Fruit fly (Drosophila melanogaster) whole organism, embryonic: Measurements from ENCODE around the gene CG7497.

Source experiments
- Aef1 ChIP-seq: fragments of 200-800 bp; sonication (Bioruptor generic); IDR thresholded peaks from 3 replicates; pipeline ENCODE4 v1.3.6; 2022; ENCODE audit warnings: missing biosample characterization, missing genetic modification characterization
- Bgb ChIP-seq: fragments of 200-800 bp; sonication (Bioruptor generic); IDR thresholded peaks from 2 replicates; pipeline ENCODE4 v1.3.6; 2022; ENCODE audit warnings: missing biosample characterization, missing genetic modification characterization; ENCODE audit not compliant: partially characterized antibody
- C15 ChIP-seq: fragments of 200-800 bp; sonication (Bioruptor generic); IDR thresholded peaks from 3 replicates; pipeline ENCODE4 v1.3.6; 2022; ENCODE audit warnings: missing biosample characterization, missing genetic modification characterization
- CG11093 ChIP-seq: fragments of 200-800 bp; sonication (Bioruptor generic); IDR thresholded peaks from 3 replicates; pipeline ENCODE4 v1.3.6; 2022; ENCODE audit warnings: missing biosample characterization, missing genetic modification characterization
- CG11560 ChIP-seq: fragments of 200-800 bp; sonication (Bioruptor generic); IDR thresholded peaks from 3 replicates; pipeline ENCODE4 v1.3.6; 2022; ENCODE audit warnings: missing biosample characterization, missing genetic modification characterization
- CG12219 ChIP-seq: fragments of 200-800 bp; sonication (Bioruptor generic); optimal IDR thresholded peaks from 3 replicates; lab custom pipeline; 2018; ENCODE audit warnings: missing biosample characterization, mild to moderate bottlenecking, missing genetic modification characterization
- CG1233 ChIP-seq: fragments of 200-800 bp; sonication (Bioruptor generic); optimal IDR thresholded peaks from 4 replicates; lab custom pipeline; 2018; ENCODE audit warnings: missing biosample characterization, mild to moderate bottlenecking, missing genetic modification characterization
- CG13123 ChIP-seq: fragments of 200-800 bp; sonication (Bioruptor generic); optimal IDR thresholded peaks from 2 replicates; lab custom pipeline; 2016; ENCODE audit warnings: missing biosample characterization, missing genetic modification characterization
- CG13296 ChIP-seq: fragments of 200-800 bp; sonication (Bioruptor generic); optimal IDR thresholded peaks from 3 replicates; lab custom pipeline; 2018; ENCODE audit warnings: missing biosample characterization, mild to moderate bottlenecking, missing genetic modification characterization
- CG14441 ChIP-seq: fragments of 200-800 bp; sonication (Bioruptor generic); IDR thresholded peaks from 2 replicates; pipeline ENCODE4 v1.3.6; 2022; ENCODE audit warnings: missing biosample characterization, missing genetic modification characterization
- CG15601 ChIP-seq: fragments of 200-800 bp; sonication (Bioruptor generic); optimal IDR thresholded peaks from 3 replicates; lab custom pipeline; 2019; ENCODE audit warnings: missing biosample characterization, mild to moderate bottlenecking, missing genetic modification characterization, moderate library complexity
- CG17359 ChIP-seq: fragments of 200-800 bp; sonication (Bioruptor generic); optimal IDR thresholded peaks from 3 replicates; lab custom pipeline; 2018; ENCODE audit warnings: missing biosample characterization, mild to moderate bottlenecking, missing genetic modification characterization, moderate library complexity
- CG18262 ChIP-seq: fragments of 200-800 bp; optimal IDR thresholded peaks from 3 replicates; lab custom pipeline; 2019; ENCODE audit warnings: missing biosample characterization, mild to moderate bottlenecking, missing genetic modification characterization, moderate library complexity
- CG18476 ChIP-seq: fragments of 200-800 bp; sonication (Bioruptor generic); optimal IDR thresholded peaks from 2 replicates; lab custom pipeline; 2016; ENCODE audit warnings: missing biosample characterization, mild to moderate bottlenecking, missing genetic modification characterization
- CG33213 ChIP-seq: fragments of 200-800 bp; sonication (Bioruptor generic); optimal IDR thresholded peaks from 3 replicates; lab custom pipeline; 2016; ENCODE audit warnings: missing biosample characterization, missing genetic modification characterization
- CG3838 ChIP-seq: fragments of 200-800 bp; sonication (Bioruptor generic); optimal IDR thresholded peaks from 3 replicates; lab custom pipeline; 2016; ENCODE audit warnings: missing biosample characterization, missing genetic modification characterization
- CG6683 ChIP-seq: fragments of 200-800 bp; sonication (Bioruptor generic); optimal IDR thresholded peaks from 2 replicates; lab custom pipeline; 2017; ENCODE audit warnings: missing biosample characterization, mild to moderate bottlenecking, missing genetic modification characterization, missing genetic modification reagents
- CG6765 ChIP-seq: fragments of 200-800 bp; sonication (Bioruptor generic); optimal IDR thresholded peaks from 3 replicates; lab custom pipeline; 2017; ENCODE audit warnings: missing biosample characterization, mild to moderate bottlenecking, missing genetic modification characterization
- CG6813 ChIP-seq: fragments of 200-800 bp; sonication (Bioruptor generic); optimal IDR thresholded peaks from 2 replicates; lab custom pipeline; 2017; ENCODE audit warnings: missing biosample characterization, missing genetic modification characterization, mild to moderate bottlenecking, moderate library complexity, missing genetic modification reagents
- CG7372 ChIP-seq: fragments of 200-800 bp; sonication (Bioruptor generic); IDR thresholded peaks from 2 replicates; pipeline ENCODE4 v1.3.6; 2022; ENCODE audit warnings: missing biosample characterization, missing genetic modification characterization
- CG7963 ChIP-seq: fragments of 200-800 bp; sonication (Bioruptor generic); IDR thresholded peaks from 3 replicates; pipeline ENCODE4 v1.3.6; 2022; ENCODE audit warnings: missing biosample characterization, missing genetic modification characterization; ENCODE audit not compliant: partially characterized antibody
- CG9215 ChIP-seq: fragments of 200-800 bp; sonication (Bioruptor generic); IDR thresholded peaks from 2 replicates; pipeline ENCODE4 v1.3.6; 2022; ENCODE audit warnings: missing biosample characterization, missing genetic modification characterization
- CrebB ChIP-seq: fragments of 200-800 bp; sonication (Bioruptor generic); optimal IDR thresholded peaks from 3 replicates; lab custom pipeline; 2018; ENCODE audit warnings: missing biosample characterization, mild to moderate bottlenecking, missing genetic modification characterization
- Dfd ChIP-seq, 2 experiments: fragments of >200 bp; optimal IDR thresholded peaks; 2 replicates each; lab custom pipeline; 2017; ENCODE audit warnings: missing biosample characterization in 2 of 2, missing genetic modification characterization in 2 of 2
- E2f2 ChIP-seq: fragments of 200-800 bp; sonication (Bioruptor generic); IDR thresholded peaks from 2 replicates; pipeline ENCODE4 v1.3.6; 2022; ENCODE audit warnings: missing biosample characterization, missing genetic modification characterization
- Elba2 ChIP-seq: fragments of 200-800 bp; sonication (Bioruptor generic); optimal IDR thresholded peaks from 3 replicates; lab custom pipeline; 2016; ENCODE audit warnings: missing biosample characterization, missing genetic modification characterization
- Fer3 ChIP-seq: fragments of 200-800 bp; sonication (Bioruptor generic); optimal IDR thresholded peaks from 2 replicates; lab custom pipeline; 2018; ENCODE audit warnings: missing biosample characterization, mild to moderate bottlenecking, missing genetic modification characterization, moderate library complexity
- Hr51 ChIP-seq, 2 experiments: fragments of 200-800 bp; sonication (Bioruptor generic); optimal IDR thresholded peaks; 2 replicates in 1 of 2; 3 replicates in 1 of 2; lab custom pipeline; 2016 to 2018; ENCODE audit warnings: missing biosample characterization in 2 of 2, missing genetic modification characterization in 2 of 2, mild to moderate bottlenecking in 1 of 2, moderate library complexity in 1 of 2
- Kr ChIP-seq: fragments of 200-800 bp; sonication (Bioruptor generic); optimal IDR thresholded peaks from 2 replicates; lab custom pipeline; 2017; ENCODE audit warnings: missing biosample characterization, mild to moderate bottlenecking, missing genetic modification characterization
- Mad ChIP-seq: fragments of 200-800 bp; sonication (Bioruptor generic); optimal IDR thresholded peaks from 2 replicates; lab custom pipeline; 2016; ENCODE audit warnings: missing biosample characterization, missing genetic modification characterization
- Neu2 ChIP-seq: fragments of 200-800 bp; sonication (Bioruptor generic); optimal IDR thresholded peaks from 3 replicates; lab custom pipeline; 2016; ENCODE audit warnings: missing biosample characterization, missing genetic modification characterization, borderline replicate concordance
- NfI ChIP-seq: fragments of 200-800 bp; sonication (Bioruptor generic); optimal IDR thresholded peaks from 3 replicates; lab custom pipeline; 2018; ENCODE audit warnings: missing biosample characterization, mild to moderate bottlenecking, missing genetic modification characterization, moderate library complexity
- Oli ChIP-seq: fragments of 200-800 bp; sonication (Bioruptor generic); optimal IDR thresholded peaks from 2 replicates; lab custom pipeline; 2018; ENCODE audit warnings: missing biosample characterization, mild to moderate bottlenecking, missing genetic modification characterization, moderate library complexity
- Ravus ChIP-seq: fragments of 200-800 bp; sonication (Bioruptor generic); IDR thresholded peaks from 2 replicates; pipeline ENCODE4 v1.3.6; 2022; ENCODE audit warnings: missing biosample characterization, missing genetic modification characterization
- Rx ChIP-seq: fragments of 200-800 bp; sonication (Bioruptor generic); IDR thresholded peaks from 2 replicates; pipeline ENCODE4 v1.3.6; 2022; ENCODE audit warnings: missing biosample characterization, missing genetic modification characterization
- Spps ChIP-seq: fragments of 200-800 bp; sonication (Bioruptor generic); optimal IDR thresholded peaks from 2 replicates; lab custom pipeline; 2018; ENCODE audit warnings: missing biosample characterization, mild to moderate bottlenecking, missing genetic modification characterization
- amos ChIP-seq: fragments of 200-800 bp; sonication (Bioruptor generic); IDR thresholded peaks from 2 replicates; pipeline ENCODE4 v1.3.6; 2022; ENCODE audit warnings: missing biosample characterization, missing genetic modification characterization; ENCODE audit not compliant: partially characterized antibody
- ase ChIP-seq: fragments of 200-800 bp; sonication (Bioruptor generic); IDR thresholded peaks from 3 replicates; pipeline ENCODE4 v1.3.6; 2022; ENCODE audit warnings: missing biosample characterization, missing genetic modification characterization
- bowl ChIP-seq: fragments of 200-800 bp; sonication (Bioruptor generic); IDR thresholded peaks from 2 replicates; pipeline ENCODE4 v1.3.6; 2022; ENCODE audit warnings: missing biosample characterization, missing genetic modification characterization
- cad ChIP-seq: fragments of >200 bp; optimal IDR thresholded peaks from 2 replicates; lab custom pipeline; 2017; ENCODE audit warnings: missing biosample characterization, missing genetic modification characterization
- chn ChIP-seq: fragments of 200-800 bp; sonication (Bioruptor generic); optimal IDR thresholded peaks from 2 replicates; lab custom pipeline; 2016; ENCODE audit warnings: missing biosample characterization, missing genetic modification characterization
- crc ChIP-seq: fragments of 200-800 bp; sonication (Bioruptor generic); optimal IDR thresholded peaks from 2 replicates; lab custom pipeline; 2016; ENCODE audit warnings: missing biosample characterization, missing genetic modification characterization
- ftz-f1 ChIP-seq: fragments of 200-800 bp; sonication (Bioruptor generic); optimal IDR thresholded peaks from 2 replicates; lab custom pipeline; 2016; ENCODE audit warnings: missing biosample characterization, missing genetic modification characterization
- gsb ChIP-seq: fragments of 200-800 bp; sonication (Bioruptor generic); IDR thresholded peaks from 2 replicates; pipeline ENCODE4 v1.3.6; 2022; ENCODE audit warnings: missing biosample characterization, missing genetic modification characterization
- gt ChIP-seq: fragments of 200-800 bp; sonication (Bioruptor generic); IDR thresholded peaks from 2 replicates; pipeline ENCODE4 v1.3.6; 2022; ENCODE audit warnings: missing biosample characterization, missing genetic modification characterization
- her ChIP-seq: fragments of 200-800 bp; sonication (Bioruptor generic); optimal IDR thresholded peaks from 2 replicates; lab custom pipeline; 2016; ENCODE audit warnings: missing biosample characterization, missing genetic modification characterization
- pzg ChIP-seq: fragments of 200-800 bp; sonication (Bioruptor generic); optimal IDR thresholded peaks from 3 replicates; lab custom pipeline; 2018; ENCODE audit warnings: missing biosample characterization, mild to moderate bottlenecking, missing genetic modification characterization, moderate library complexity
- ssp ChIP-seq: fragments of 200-800 bp; sonication (Bioruptor generic); IDR thresholded peaks from 2 replicates; pipeline ENCODE4 v1.3.6; 2022; ENCODE audit warnings: missing biosample characterization, missing genetic modification characterization
- tio ChIP-seq: fragments of 200-800 bp; sonication (Bioruptor generic); optimal IDR thresholded peaks from 2 replicates; lab custom pipeline; 2017; ENCODE audit warnings: missing biosample characterization, missing genetic modification characterization, inconsistent platforms
- tup ChIP-seq: fragments of 200-800 bp; sonication (Bioruptor generic); optimal IDR thresholded peaks from 2 replicates; lab custom pipeline; 2016; ENCODE audit warnings: missing biosample characterization, mild to moderate bottlenecking, missing genetic modification characterization, moderate library complexity
- usp ChIP-seq: fragments of >200 bp; optimal IDR thresholded peaks from 2 replicates; lab custom pipeline; 2017; ENCODE audit warnings: missing biosample characterization, missing genetic modification characterization

Gene CG7497

DNA sequence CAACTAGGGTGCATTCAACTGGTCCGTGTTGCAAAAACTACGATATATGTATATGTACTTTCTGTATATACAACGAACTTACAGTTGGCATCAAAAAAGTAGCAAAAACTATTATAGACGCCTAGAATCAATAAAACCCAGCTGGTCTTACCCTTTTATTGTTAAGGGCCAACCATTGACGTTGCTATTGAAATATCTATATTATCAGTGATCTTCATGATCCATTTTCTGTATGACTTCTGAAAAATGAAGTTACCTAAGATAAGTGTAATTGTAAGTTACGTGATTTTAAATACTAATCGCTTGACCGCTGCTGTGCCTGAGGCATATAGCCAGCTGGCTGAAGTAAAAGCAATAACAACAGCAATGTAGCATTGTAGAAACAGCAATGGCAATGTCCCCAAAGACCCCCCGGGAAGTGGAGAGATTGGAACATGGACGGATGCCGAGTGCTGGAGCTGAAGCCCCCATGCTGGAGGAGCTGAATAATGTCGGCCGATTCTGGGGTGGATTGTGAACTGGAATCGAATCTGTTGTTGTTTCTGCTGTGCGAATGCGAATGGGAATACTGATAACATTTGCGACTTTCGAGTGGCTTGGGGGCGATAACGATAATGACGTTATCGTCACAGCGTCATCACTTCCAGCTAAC lies 24.6 kb downstream of the CG7497 start (continued):
- TF ChIP-seq CG6813 (no peak), gsb (no peak), her (GFP tag; lab: Kevin White, UChicago) (no peak), CG13296 (GFP tag; lab: Kevin White, UChicago) (no peak), C15 (GFP tag; lab: Robert Waterston, UW) (no peak), CG11560 (tag; lab: Robert Waterston, UW) (no peak), Dfd (GFP tag; optimal IDR thresholded peaks at IDR 0.05; lab: Kevin White, UChicago) (no peak), bowl (GFP tag; lab: Robert Waterston, UW) (no peak; the same call in 1 of the 2 replicates), Ravus (GFP tag; lab: Robert Waterston, UW) (no peak), Kr (GFP tag; lab: Kevin White, UChicago) (no peak), ftz-f1 (no peak), CG11093 (GFP tag; lab: Robert Waterston, UW) (no peak), CG18262 (peak; percentile 52), crc (GFP tag; lab: Kevin White, UChicago) (peak; percentile 8), Elba2 (GFP tag; lab: Kevin White, UChicago) (no peak), tup (GFP tag; lab: Kevin White, UChicago) (no peak), Hr51 (GFP tag; optimal IDR thresholded peaks at IDR 0.05; lab: Kevin White, UChicago) (peak in 1 of 2 experiments; percentile 59), Spps (tag; lab: Kevin White, UChicago) (peak; percentile 15), Mad (GFP tag; lab: Kevin White, UChicago) (no peak), CG6683 (GFP tag; lab: Kevin White, UChicago) (no peak), Bgb (GFP tag; lab: Robert Waterston, UW) (no peak), CG9215 (GFP tag; lab: Robert Waterston, UW) (no peak), CG33213 (GFP tag; lab: Kevin White, UChicago) (peak; percentile 4), CG14441 (GFP tag; lab: Robert Waterston, UW) (no peak), Fer3 (tag; lab: Kevin White, UChicago) (peak; percentile 7), Aef1 (GFP tag; lab: Robert Waterston, UW) (no peak), CG13123 (no peak), Rx (no peak), CG7963 (GFP tag; lab: Robert Waterston, UW) (no peak), CG3838 (GFP tag; lab: Kevin White, UChicago) (no peak), pzg (no peak), ssp (GFP tag; lab: Robert Waterston, UW) (no peak), NfI (GFP tag; lab: Kevin White, UChicago) (peak; percentile 16), tio (GFP tag; lab: Kevin White, UChicago) (peak; percentile 43), Oli (peak; percentile 64), CG15601 (peak; percentile 10), gt (GFP tag; lab: Robert Waterston, UW) (no peak), CG7372 (no peak), amos (GFP tag; lab: Robert Waterston, UW) (no peak; the same call in 1 of the 2 replicates), CG6765 (no peak), CG12219 (peak; percentile 17), E2f2 (peak; percentile 8; the same call in 1 of the 2 replicates), CrebB (tag; lab: Kevin White, UChicago) (no peak), ase (GFP tag; lab: Robert Waterston, UW) (no peak), chn (peak; percentile 13), CG1233 (GFP tag; lab: Kevin White, UChicago) (no peak), usp (GFP tag; lab: Kevin White, UChicago) (no peak), cad (GFP tag; lab: Kevin White, UChicago) (no peak), CG17359 (tag; lab: Kevin White, UChicago) (peak; percentile 39), CG18476 (GFP tag; lab: Kevin White, UChicago) (peak; percentile 17), Neu2 (GFP tag; lab: Kevin White, UChicago) (no peak)
